Worm (Caenorhabditis elegans): Measurements from ENCODE around the gene F56D6.14.

The F56D6.14 gene

ce11 chrIV:3917405-3917804 is at the start of gene F56D6.14:
Gene F56D6.14, plus strand, starts transcription at chrIV:3917705.
- TF ChIP-seq hnd-1 (tag; optimal IDR thresholded peaks at IDR 0.05), result no peak
- no peak for TF ChIP-seq tra-4 (tag; optimal IDR thresholded peaks at IDR 0.05)
- TF ChIP-seq tbx-11 (GFP tag; IDR thresholded peaks at IDR 0.05), result no peak
- no peak for TF ChIP-seq pes-1 (GFP tag; IDR thresholded peaks at IDR 0.05)
- no peak for TF ChIP-seq sea-1 (GFP tag; conservative IDR thresholded peaks at IDR 0.05)
- no peak for TF ChIP-seq tbx-37 (GFP tag; conservative IDR thresholded peaks at IDR 0.05)
- no peak for TF ChIP-seq hmbx-1 (tag; optimal IDR thresholded peaks at IDR 0.05)
- no peak for TF ChIP-seq aly-1 (tag; optimal IDR thresholded peaks at IDR 0.05)
- TF ChIP-seq hmg-4 (GFP tag; optimal IDR thresholded peaks at IDR 0.05), result no peak
- TF ChIP-seq ets-7 (tag; optimal IDR thresholded peaks at IDR 0.05), result no peak
- no peak for TF ChIP-seq ceh-36 (tag; optimal IDR thresholded peaks at IDR 0.05)
- TF ChIP-seq F13C5.2 (tag; optimal IDR thresholded peaks at IDR 0.05), result no peak
- TF ChIP-seq ceh-13 (GFP tag; optimal IDR thresholded peaks at IDR 0.05), result no peak
- TF ChIP-seq flt-1 (GFP tag; IDR thresholded peaks at IDR 0.05), result no peak
- TF ChIP-seq scrt-1 (GFP tag; IDR thresholded peaks at IDR 0.05), result no peak
- no peak for TF ChIP-seq ama-1 (optimal IDR thresholded peaks at IDR 0.05)
- no peak for TF ChIP-seq B0310.2 (tag; optimal IDR thresholded peaks at IDR 0.05)

- no peak for TF ChIP-seq ets-7 (tag; optimal IDR thresholded peaks at IDR 0.05)
- TF ChIP-seq F13C5.2 (tag; optimal IDR thresholded peaks at IDR 0.05), result no peak
- TF ChIP-seq flt-1 (GFP tag; IDR thresholded peaks at IDR 0.05), result no peak
- no peak for TF ChIP-seq ceh-36 (tag; optimal IDR thresholded peaks at IDR 0.05)
- TF ChIP-seq ama-1 (optimal IDR thresholded peaks at IDR 0.05), result no peak
- TF ChIP-seq pes-1 (GFP tag; IDR thresholded peaks at IDR 0.05), result no peak
- TF ChIP-seq sea-1 (GFP tag; conservative IDR thresholded peaks at IDR 0.05), result no peak
- no peak for TF ChIP-seq aly-1 (tag; optimal IDR thresholded peaks at IDR 0.05)
- TF ChIP-seq scrt-1 (GFP tag; IDR thresholded peaks at IDR 0.05), result no peak
- TF ChIP-seq tbx-11 (GFP tag; IDR thresholded peaks at IDR 0.05), result no peak
- TF ChIP-seq hnd-1 (tag; optimal IDR thresholded peaks at IDR 0.05), result no peak
- no peak for TF ChIP-seq B0310.2 (tag; optimal IDR thresholded peaks at IDR 0.05)
- TF ChIP-seq hmg-4 (GFP tag; optimal IDR thresholded peaks at IDR 0.05), result no peak
- no peak for TF ChIP-seq hmbx-1 (tag; optimal IDR thresholded peaks at IDR 0.05)
- TF ChIP-seq tra-4 (tag; optimal IDR thresholded peaks at IDR 0.05), result no peak
- TF ChIP-seq ceh-13 (GFP tag; optimal IDR thresholded peaks at IDR 0.05), result no peak
- TF ChIP-seq tbx-37 (GFP tag; conservative IDR thresholded peaks at IDR 0.05), result no peak
Measured at ce11 chrIV:3869875-3870274, 47.6 kb upstream of the F56D6.14 start.

DNA sequence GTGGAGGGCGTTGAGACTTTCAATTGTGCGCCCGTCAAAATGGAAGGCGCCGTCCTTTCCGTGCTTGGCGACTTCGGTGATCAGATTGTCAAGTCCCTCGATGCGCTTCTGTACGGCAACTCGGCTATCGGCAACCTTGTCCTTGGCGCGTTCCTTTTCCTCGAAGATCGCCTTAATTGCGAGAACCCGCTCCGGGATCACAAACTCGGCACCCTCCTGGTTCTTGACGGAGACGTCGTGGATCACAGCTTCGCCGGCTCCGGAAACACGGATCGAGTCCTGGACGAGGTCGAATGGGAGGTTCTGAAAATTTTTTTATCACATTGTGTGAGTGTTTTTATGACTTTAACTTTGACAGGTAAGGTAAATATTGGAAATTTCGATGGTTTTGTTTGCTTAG is 44.3 kb upstream of the F56D6.14 start:
- TF ChIP-seq scrt-1 (GFP tag; IDR thresholded peaks at IDR 0.05), result no peak
- TF ChIP-seq F13C5.2 (tag; optimal IDR thresholded peaks at IDR 0.05), result no peak
- no peak for TF ChIP-seq ets-7 (tag; optimal IDR thresholded peaks at IDR 0.05)
- no peak for TF ChIP-seq flt-1 (GFP tag; IDR thresholded peaks at IDR 0.05)
- TF ChIP-seq B0310.2 (tag; optimal IDR thresholded peaks at IDR 0.05), result no peak
- no peak for TF ChIP-seq pes-1 (GFP tag; IDR thresholded peaks at IDR 0.05)
- TF ChIP-seq tbx-37 (GFP tag; conservative IDR thresholded peaks at IDR 0.05), result no peak
- no peak for TF ChIP-seq aly-1 (tag; optimal IDR thresholded peaks at IDR 0.05)
- TF ChIP-seq ceh-13 (GFP tag; optimal IDR thresholded peaks at IDR 0.05), result no peak
- TF ChIP-seq ceh-36 (tag; optimal IDR thresholded peaks at IDR 0.05), result no peak
- TF ChIP-seq hnd-1 (tag; optimal IDR thresholded peaks at IDR 0.05), result no peak
- TF ChIP-seq hmg-4 (GFP tag; optimal IDR thresholded peaks at IDR 0.05), result no peak

DNA sequence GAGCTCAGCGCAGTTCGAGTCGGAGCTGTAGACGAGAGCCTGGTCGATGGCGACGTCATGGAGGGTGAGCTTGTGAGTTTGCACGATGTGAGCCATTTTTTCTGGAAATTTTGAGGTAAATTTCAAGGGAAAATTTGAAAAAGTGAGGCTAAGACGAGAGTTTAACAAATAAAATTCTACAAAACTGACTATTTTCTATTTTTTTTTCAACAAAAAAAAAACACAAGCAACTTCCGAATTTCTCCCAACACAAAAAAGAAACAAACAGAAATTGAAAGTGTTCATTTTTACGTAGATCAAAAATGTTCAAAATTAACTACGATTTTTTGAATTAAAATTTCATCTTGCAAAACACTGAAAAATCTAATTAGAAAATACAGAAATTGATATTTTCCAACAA is 43.8 kb upstream of the F56D6.14 start, which contains the start of gene F37C4.5:
Gene F37C4.5, minus strand, starts transcription at position 101 of the 400 bp plus-strand sequence.
- TF ChIP-seq sea-1 (GFP tag; conservative IDR thresholded peaks at IDR 0.05), result no peak
- no peak for TF ChIP-seq ceh-13 (GFP tag; optimal IDR thresholded peaks at IDR 0.05)
- TF ChIP-seq tbx-37 (GFP tag; conservative IDR thresholded peaks at IDR 0.05), result no peak
- TF ChIP-seq hnd-1 (tag; optimal IDR thresholded peaks at IDR 0.05), result no peak
- no peak for TF ChIP-seq flt-1 (GFP tag; IDR thresholded peaks at IDR 0.05)
- TF ChIP-seq B0310.2 (tag; optimal IDR thresholded peaks at IDR 0.05), result no peak
- no peak for TF ChIP-seq ama-1 (optimal IDR thresholded peaks at IDR 0.05)
- TF ChIP-seq scrt-1 (GFP tag; IDR thresholded peaks at IDR 0.05), result no peak
- TF ChIP-seq hmg-4 (GFP tag; optimal IDR thresholded peaks at IDR 0.05), result no peak
- TF ChIP-seq tra-4 (tag; optimal IDR thresholded peaks at IDR 0.05), result no peak
- no peak for TF ChIP-seq tbx-11 (GFP tag; IDR thresholded peaks at IDR 0.05)
- no peak for TF ChIP-seq hmbx-1 (tag; optimal IDR thresholded peaks at IDR 0.05)
- TF ChIP-seq F13C5.2 (tag; optimal IDR thresholded peaks at IDR 0.05), result no peak
- TF ChIP-seq ets-7 (tag; optimal IDR thresholded peaks at IDR 0.05), result no peak
- no peak for TF ChIP-seq pes-1 (GFP tag; IDR thresholded peaks at IDR 0.05)
- no peak for TF ChIP-seq ceh-36 (tag; optimal IDR thresholded peaks at IDR 0.05)
- no peak for TF ChIP-seq aly-1 (tag; optimal IDR thresholded peaks at IDR 0.05)

ce11 chrIV:3874417-3874816 is 43.1 kb upstream of the F56D6.14 start:
- no peak for TF ChIP-seq ceh-13 (GFP tag; optimal IDR thresholded peaks at IDR 0.05)
- no peak for TF ChIP-seq hnd-1 (tag; optimal IDR thresholded peaks at IDR 0.05)
- TF ChIP-seq hmbx-1 (tag; optimal IDR thresholded peaks at IDR 0.05), result no peak
- no peak for TF ChIP-seq tbx-11 (GFP tag; IDR thresholded peaks at IDR 0.05)
- no peak for TF ChIP-seq tbx-37 (GFP tag; conservative IDR thresholded peaks at IDR 0.05)
- no peak for TF ChIP-seq aly-1 (tag; optimal IDR thresholded peaks at IDR 0.05)
- no peak for TF ChIP-seq hmg-4 (GFP tag; optimal IDR thresholded peaks at IDR 0.05)
- TF ChIP-seq scrt-1 (GFP tag; IDR thresholded peaks at IDR 0.05), result no peak
- TF ChIP-seq tra-4 (tag; optimal IDR thresholded peaks at IDR 0.05), result no peak

- TF ChIP-seq tbx-37 (GFP tag; conservative IDR thresholded peaks at IDR 0.05) (no peak), pes-1 (GFP tag; IDR thresholded peaks at IDR 0.05) (no peak), hnd-1 (tag; optimal IDR thresholded peaks at IDR 0.05) (no peak), F13C5.2 (tag; optimal IDR thresholded peaks at IDR 0.05) (no peak), aly-1 (tag; optimal IDR thresholded peaks at IDR 0.05) (no peak), ets-7 (tag; optimal IDR thresholded peaks at IDR 0.05) (no peak), hmbx-1 (tag; optimal IDR thresholded peaks at IDR 0.05) (no peak), flt-1 (GFP tag; IDR thresholded peaks at IDR 0.05) (no peak), sea-1 (GFP tag; conservative IDR thresholded peaks at IDR 0.05) (no peak), tbx-11 (GFP tag; IDR thresholded peaks at IDR 0.05) (no peak), ceh-36 (tag; optimal IDR thresholded peaks at IDR 0.05) (no peak), ceh-13 (GFP tag; optimal IDR thresholded peaks at IDR 0.05) (no peak)
Measured at ce11 chrIV:3875260-3875659, 42.2 kb upstream of the F56D6.14 start.

- no peak for TF ChIP-seq F13C5.2 (tag; optimal IDR thresholded peaks at IDR 0.05)
- no peak for TF ChIP-seq tra-4 (tag; optimal IDR thresholded peaks at IDR 0.05)
- no peak for TF ChIP-seq hmbx-1 (tag; optimal IDR thresholded peaks at IDR 0.05)
Measured at ce11 chrIV:3876955-3877354, 40.5 kb upstream of the F56D6.14 start.
